Fruit fly (Drosophila melanogaster) whole organism, embryonic: ENCODE data around the gene NK7.1.
A peak's percentile ranks its signal among the peaks of the same experiment; 100 is the strongest.

Experiments used
- Adf1 ChIP-seq: fragments of 200-800 bp; sonication (Bioruptor generic); IDR thresholded peaks from 2 replicates; pipeline ENCODE4 v1.3.6; 2022; ENCODE audit warnings: missing biosample characterization, missing genetic modification characterization
- CG10565 ChIP-seq: fragments of 200-800 bp; sonication (Bioruptor generic); optimal IDR thresholded peaks from 3 replicates; lab custom pipeline; 2016; ENCODE audit warnings: missing biosample characterization, mild to moderate bottlenecking, missing genetic modification characterization
- CG11247 ChIP-seq: fragments of 200-800 bp; sonication (Bioruptor generic); IDR thresholded peaks from 2 replicates; pipeline ENCODE4 v1.3.6; 2022; ENCODE audit warnings: missing biosample characterization, missing genetic modification characterization
- CG11398 ChIP-seq: fragments of 200-800 bp; sonication (Bioruptor generic); optimal IDR thresholded peaks from 2 replicates; lab custom pipeline; 2016; ENCODE audit warnings: missing biosample characterization, missing genetic modification characterization
- CG12391 ChIP-seq: fragments of 200-800 bp; sonication (Bioruptor generic); optimal IDR thresholded peaks from 3 replicates; lab custom pipeline; 2018; ENCODE audit warnings: missing biosample characterization, mild to moderate bottlenecking, missing genetic modification characterization, moderate library complexity
- CG13775 ChIP-seq: fragments of 200-800 bp; sonication (Bioruptor generic); optimal IDR thresholded peaks from 3 replicates; lab custom pipeline; 2017; ENCODE audit warnings: missing biosample characterization, mild to moderate bottlenecking, missing genetic modification characterization
- CG14710 ChIP-seq: fragments of 200-800 bp; sonication (Bioruptor generic); optimal IDR thresholded peaks from 3 replicates; lab custom pipeline; 2019; ENCODE audit warnings: missing biosample characterization, mild to moderate bottlenecking, missing genetic modification characterization, moderate library complexity
- CG14965 ChIP-seq: fragments of 200-800 bp; sonication (Bioruptor generic); optimal IDR thresholded peaks from 2 replicates; lab custom pipeline; 2016; ENCODE audit warnings: missing biosample characterization, missing genetic modification characterization, borderline replicate concordance
- CG15011 ChIP-seq: fragments of 200-800 bp; sonication (Bioruptor generic); optimal IDR thresholded peaks from 3 replicates; lab custom pipeline; 2018; ENCODE audit warnings: missing biosample characterization, mild to moderate bottlenecking, missing genetic modification characterization
- CG15269 ChIP-seq: fragments of 200-800 bp; sonication (Bioruptor generic); optimal IDR thresholded peaks from 2 replicates; lab custom pipeline; 2018; ENCODE audit warnings: missing biosample characterization, mild to moderate bottlenecking, missing genetic modification characterization, moderate library complexity
- CG1602 ChIP-seq: fragments of 200-800 bp; sonication (Bioruptor generic); optimal IDR thresholded peaks from 3 replicates; lab custom pipeline; 2016; ENCODE audit warnings: missing biosample characterization, missing genetic modification characterization
- CG17328 ChIP-seq: fragments of 200-800 bp; sonication (Bioruptor generic); IDR thresholded peaks from 2 replicates; pipeline ENCODE4 v1.3.6; 2022; ENCODE audit warnings: missing biosample characterization, missing genetic modification characterization
- CG2678 ChIP-seq: fragments of 200-800 bp; sonication (Bioruptor generic); optimal IDR thresholded peaks from 3 replicates; lab custom pipeline; 2019; ENCODE audit warnings: missing biosample characterization, mild to moderate bottlenecking, missing genetic modification characterization, moderate library complexity
- CG34422 ChIP-seq: fragments of 200-800 bp; sonication (Bioruptor generic); IDR thresholded peaks from 3 replicates; pipeline ENCODE4 v1.3.6; 2022; ENCODE audit warnings: missing biosample characterization, missing genetic modification characterization
- CG4730 ChIP-seq: fragments of 200-800 bp; sonication (Bioruptor generic); IDR thresholded peaks from 2 replicates; pipeline ENCODE4 v1.3.6; 2022; ENCODE audit warnings: missing biosample characterization, missing genetic modification characterization
- CG5245 ChIP-seq: fragments of 200-800 bp; sonication (Bioruptor generic); optimal IDR thresholded peaks from 3 replicates; lab custom pipeline; 2016; ENCODE audit warnings: missing biosample characterization, missing genetic modification characterization
- CG6683 ChIP-seq: fragments of 200-800 bp; sonication (Bioruptor generic); optimal IDR thresholded peaks from 2 replicates; lab custom pipeline; 2017; ENCODE audit warnings: missing biosample characterization, mild to moderate bottlenecking, missing genetic modification characterization, missing genetic modification reagents
- CG7357 ChIP-seq: fragments of 200-800 bp; sonication (Bioruptor generic); IDR thresholded peaks from 3 replicates; pipeline ENCODE4 v1.3.6; 2022; ENCODE audit warnings: missing biosample characterization, missing genetic modification characterization
- CG8281 ChIP-seq: fragments of 200-800 bp; sonication (Bioruptor generic); optimal IDR thresholded peaks from 2 replicates; lab custom pipeline; 2018; ENCODE audit warnings: missing biosample characterization, mild to moderate bottlenecking, missing genetic modification characterization, moderate library complexity
- D ChIP-seq, 2 experiments: fragments of 200-800 bp in 1 of 2; fragments of >200 bp in 1 of 2; sonication (Bioruptor generic) in 1 of 2; optimal IDR thresholded peaks; 2 replicates in 1 of 2; 3 replicates in 1 of 2; lab custom pipeline; 2017; ENCODE audit warnings: mild to moderate bottlenecking in 1 of 2, missing biosample characterization in 1 of 2, missing genetic modification characterization in 1 of 2, missing genetic modification reagents in 1 of 2
- Dbx ChIP-seq: fragments of 200-800 bp; sonication (Bioruptor generic); IDR thresholded peaks from 3 replicates; pipeline ENCODE4 v1.3.6; 2022; ENCODE audit warnings: missing biosample characterization, missing genetic modification characterization
- Drgx ChIP-seq: fragments of 200-800 bp; sonication (Bioruptor generic); IDR thresholded peaks from 2 replicates; pipeline ENCODE4 v1.3.6; 2022; ENCODE audit warnings: missing biosample characterization, missing genetic modification characterization
- ERR ChIP-seq: fragments of 200-800 bp; sonication (Bioruptor generic); optimal IDR thresholded peaks from 2 replicates; lab custom pipeline; 2016; ENCODE audit warnings: missing biosample characterization, missing genetic modification characterization
- GATAe ChIP-seq: fragments of 200-800 bp; sonication (Bioruptor generic); conservative IDR thresholded peaks from 2 replicates; pipeline ENCODE4 v1.3.6; 2022; ENCODE audit warnings: missing biosample characterization, missing genetic modification characterization
- HLH3B ChIP-seq: fragments of 200-800 bp; sonication (Bioruptor generic); IDR thresholded peaks from 2 replicates; pipeline ENCODE4 v1.3.6; 2022; ENCODE audit warnings: missing biosample characterization, missing genetic modification characterization
- Kr ChIP-seq: fragments of 200-800 bp; sonication (Bioruptor generic); optimal IDR thresholded peaks from 2 replicates; lab custom pipeline; 2017; ENCODE audit warnings: missing biosample characterization, mild to moderate bottlenecking, missing genetic modification characterization
- NFAT ChIP-seq: fragments of 200-800 bp; sonication (Bioruptor generic); IDR thresholded peaks from 2 replicates; pipeline ENCODE4 v1.3.6; 2022; ENCODE audit warnings: missing biosample characterization, missing genetic modification characterization
- Oaz ChIP-seq: fragments of 200-800 bp; sonication (Bioruptor generic); IDR thresholded peaks from 2 replicates; pipeline ENCODE4 v1.3.6; 2022; ENCODE audit warnings: missing biosample characterization, missing genetic modification characterization
- PHDP ChIP-seq: fragments of 200-800 bp; sonication (Bioruptor generic); optimal IDR thresholded peaks from 3 replicates; lab custom pipeline; 2018; ENCODE audit warnings: missing biosample characterization, mild to moderate bottlenecking, missing genetic modification characterization, moderate library complexity
- Poxn ChIP-seq: fragments of 200-800 bp; sonication (Bioruptor generic); IDR thresholded peaks from 2 replicates; pipeline ENCODE4 v1.3.6; 2022; ENCODE audit warnings: missing biosample characterization, missing genetic modification characterization
- Sox102F ChIP-seq: fragments of 200-800 bp; sonication (Bioruptor generic); optimal IDR thresholded peaks from 2 replicates; lab custom pipeline; 2018; ENCODE audit warnings: missing biosample characterization, mild to moderate bottlenecking, missing genetic modification characterization, moderate library complexity
- Spps ChIP-seq: fragments of 200-800 bp; sonication (Bioruptor generic); optimal IDR thresholded peaks from 2 replicates; lab custom pipeline; 2018; ENCODE audit warnings: missing biosample characterization, mild to moderate bottlenecking, missing genetic modification characterization
- Xrp1 ChIP-seq: fragments of 200-800 bp; sonication (Bioruptor generic); IDR thresholded peaks from 2 replicates; pipeline ENCODE4 v1.3.6; 2022; ENCODE audit warnings: missing biosample characterization, missing genetic modification characterization
- ab ChIP-seq: fragments of 200-800 bp; sonication (Bioruptor generic); optimal IDR thresholded peaks from 2 replicates; lab custom pipeline; 2016; ENCODE audit warnings: missing biosample characterization, missing genetic modification characterization
- ara ChIP-seq: fragments of 200-800 bp; sonication (Bioruptor generic); IDR thresholded peaks from 2 replicates; pipeline ENCODE4 v1.3.6; 2022; ENCODE audit warnings: missing biosample characterization, missing genetic modification characterization
- br ChIP-seq: fragments of >200 bp; optimal IDR thresholded peaks from 2 replicates; lab custom pipeline; 2017
- dati ChIP-seq: fragments of 200-800 bp; sonication (Bioruptor generic); IDR thresholded peaks from 2 replicates; pipeline ENCODE4 v1.3.6; 2022; ENCODE audit warnings: missing biosample characterization, missing genetic modification characterization
- emc ChIP-seq: fragments of 200-800 bp; sonication (Bioruptor generic); optimal IDR thresholded peaks from 2 replicates; lab custom pipeline; 2016; ENCODE audit warnings: missing biosample characterization, missing genetic modification characterization
- fd64A ChIP-seq: fragments of 200-800 bp; sonication (Bioruptor generic); optimal IDR thresholded peaks from 3 replicates; lab custom pipeline; 2018; ENCODE audit warnings: missing biosample characterization, mild to moderate bottlenecking, missing genetic modification characterization
- gcm2 ChIP-seq: fragments of 200-800 bp; sonication (Bioruptor generic); optimal IDR thresholded peaks from 2 replicates; lab custom pipeline; 2016; ENCODE audit warnings: missing biosample characterization, missing genetic modification characterization
- grau ChIP-seq: fragments of 200-800 bp; optimal IDR thresholded peaks from 3 replicates; lab custom pipeline; 2019; ENCODE audit warnings: missing biosample characterization, mild to moderate bottlenecking, missing genetic modification characterization, moderate library complexity
- h ChIP-seq: fragments of >200 bp; optimal IDR thresholded peaks from 2 replicates; lab custom pipeline; 2017
- ham ChIP-seq: fragments of 200-800 bp; sonication (Bioruptor generic); IDR thresholded peaks from 2 replicates; pipeline ENCODE4 v1.3.6; 2022; ENCODE audit warnings: missing biosample characterization, missing genetic modification characterization
- lmd ChIP-seq: fragments of 200-800 bp; sonication (Bioruptor generic); IDR thresholded peaks from 2 replicates; pipeline ENCODE4 v1.3.6; 2022; ENCODE audit warnings: missing biosample characterization, missing genetic modification characterization
- mam ChIP-seq: fragments of 200-800 bp; sonication (Bioruptor generic); optimal IDR thresholded peaks from 3 replicates; lab custom pipeline; 2016; ENCODE audit warnings: missing biosample characterization, missing genetic modification characterization
- pum ChIP-seq: fragments of 200-800 bp; sonication (Bioruptor generic); optimal IDR thresholded peaks from 2 replicates; lab custom pipeline; 2016; ENCODE audit warnings: missing biosample characterization, missing genetic modification characterization
- rib ChIP-seq: fragments of 200-800 bp; sonication (Bioruptor generic); IDR thresholded peaks from 2 replicates; pipeline ENCODE4 v1.3.6; 2022; ENCODE audit warnings: missing biosample characterization, missing genetic modification characterization
- slp2 ChIP-seq: fragments of 200-800 bp; sonication (Bioruptor generic); optimal IDR thresholded peaks from 2 replicates; lab custom pipeline; 2016; ENCODE audit warnings: missing biosample characterization, missing genetic modification characterization
- tup ChIP-seq: fragments of 200-800 bp; sonication (Bioruptor generic); optimal IDR thresholded peaks from 2 replicates; lab custom pipeline; 2016; ENCODE audit warnings: missing biosample characterization, mild to moderate bottlenecking, missing genetic modification characterization, moderate library complexity
- zfh2 ChIP-seq: fragments of 200-800 bp; sonication (Bioruptor generic); optimal IDR thresholded peaks from 2 replicates; lab custom pipeline; 2016; ENCODE audit warnings: missing biosample characterization, missing genetic modification characterization

NK7.1 gene

DNA sequence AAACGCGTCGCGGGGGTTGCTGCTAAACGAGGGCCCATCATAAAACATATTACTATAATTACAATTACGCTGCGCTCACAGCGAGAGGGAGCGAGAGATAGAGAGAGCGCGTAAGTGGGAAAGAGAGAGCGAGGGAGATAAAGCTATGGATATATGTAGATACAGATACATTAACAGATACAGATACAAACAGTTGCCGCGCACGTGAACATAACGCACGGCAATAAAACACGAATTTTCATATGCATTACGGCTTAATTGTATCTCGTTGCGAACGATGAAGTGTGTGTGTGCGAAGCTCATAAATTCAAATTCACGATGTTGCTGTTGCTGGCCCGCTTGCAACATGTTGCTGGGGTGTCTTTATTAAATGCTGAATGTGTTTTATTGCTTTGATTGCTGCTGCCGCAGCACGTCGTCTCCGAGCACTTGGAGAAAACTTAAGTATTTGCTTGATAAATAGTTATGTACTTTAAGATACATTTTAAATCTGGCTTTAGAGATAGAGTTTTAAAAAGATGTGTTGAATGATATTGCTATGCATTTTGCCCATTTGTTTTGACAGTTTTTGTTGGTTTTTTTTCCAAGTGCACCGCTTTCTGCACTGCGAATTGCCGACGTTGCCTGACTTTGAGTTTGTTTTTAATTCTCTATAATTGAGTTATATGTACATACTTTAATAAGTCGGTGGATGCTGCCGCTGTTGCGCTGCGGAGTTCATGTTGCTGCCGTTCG, 2.4 kb downstream of the NK7.1 start (continued):
- TF ChIP-seq CG17328 (GFP tag; lab: Robert Waterston, UW) (peak; percentile 90), CG5245 (peak; percentile 72), Sox102F (peak; percentile 92), lmd (GFP tag; lab: Robert Waterston, UW) (peak; percentile 88), CG14965 (GFP tag; lab: Kevin White, UChicago) (no peak), slp2 (GFP tag; lab: Kevin White, UChicago) (peak; percentile 74), CG34422 (GFP tag; lab: Robert Waterston, UW) (peak; percentile 88), CG7357 (GFP tag; lab: Robert Waterston, UW) (peak; percentile 79), CG2678 (tag; lab: Kevin White, UChicago) (peak; percentile 78), CG6683 (peak; percentile 31), emc (GFP tag; lab: Kevin White, UChicago) (peak; percentile 19), GATAe (GFP tag; lab: Robert Waterston, UW) (no peak), CG12391 (tag; lab: Kevin White, UChicago) (peak; percentile 78), ERR (GFP tag; lab: Kevin White, UChicago) (peak; percentile 40), CG11398 (peak; percentile 52), CG14710 (tag; lab: Kevin White, UChicago) (peak; percentile 35), Kr (no peak), ham (no peak), CG4730 (peak; percentile 68), CG8281 (tag; lab: Kevin White, UChicago) (peak; percentile 24), zfh2 (GFP tag; lab: Kevin White, UChicago) (peak; percentile 52), Spps (no peak), Poxn (GFP tag; lab: Robert Waterston, UW) (0 out of 2 replicates have a peak, but pooled peaks have one; percentile 34), Drgx (GFP tag; lab: Robert Waterston, UW) (peak; percentile 98), gcm2 (GFP tag; lab: Kevin White, UChicago) (peak; percentile 48), mam (GFP tag; lab: Kevin White, UChicago) (peak; percentile 70), PHDP (tag; lab: Kevin White, UChicago) (peak; percentile 82), tup (peak; percentile 37), rib (no peak), CG15011 (GFP tag; lab: Kevin White, UChicago) (peak; percentile 14), CG15269 (tag; lab: Kevin White, UChicago) (peak; percentile 84), CG1602 (GFP tag; lab: Kevin White, UChicago) (peak; percentile 68), Oaz (peak; percentile 70), fd64A (GFP tag; lab: Kevin White, UChicago) (no peak), dati (peak; percentile 44; the same call in 1 of the 2 replicates), grau (tag; lab: Kevin White, UChicago) (peak; percentile 40), CG13775 (GFP tag; lab: Kevin White, UChicago) (peak; percentile 67), ab (GFP tag; lab: Kevin White, UChicago) (no peak), br (no peak), Xrp1 (peak; percentile 80), NFAT (GFP tag; lab: Robert Waterston, UW) (0 out of 2 replicates have a peak, but pooled peaks have one; percentile 37), ara (peak; percentile 56; the same call in 1 of the 2 replicates), Dbx (peak; percentile 68; the same call in 2 of the 3 replicates), h (lab: Kevin White, UChicago) (no peak), D (optimal IDR thresholded peaks at IDR 0.05; lab: Kevin White, UChicago) (no peak), D (GFP tag; optimal IDR thresholded peaks at IDR 0.05; lab: Kevin White, UChicago) (peak; percentile 11), CG11247 (GFP tag; lab: Robert Waterston, UW) (peak; percentile 78), pum (GFP tag; lab: Kevin White, UChicago) (peak; percentile 70), CG10565 (GFP tag; lab: Kevin White, UChicago) (peak; percentile 49), Adf1 (GFP tag; lab: Robert Waterston, UW) (peak; percentile 75; the same call in 1 of the 2 replicates), HLH3B (peak; percentile 73)
